In genomic region chr2L:11100516-11101061, dm6 we compare ENCODE assay signal across 1 fruit fly cellular context.
TF ChIP-seq lines count a peak whose summit lies in the region.

Ge-1 (minus strand) TSS chr2L:11100888.

TF ChIP-seq in whole organism, embryonic, 481 proteins besides CTCF, POLR2A, EP300 and RAD21 (continued from another document and continues in another):
- TF ChIP-seq Opbp (GFP tag; IDR thresholded peaks at IDR 0.05; lab: Robert Waterston, UW; ENCODE audit: partially characterized antibody) = peak; percentile 53; the same call in 2 of the 3 replicates
- TF ChIP-seq Doc3 (GFP tag; IDR thresholded peaks at IDR 0.05; lab: Robert Waterston, UW; ENCODE audit: partially characterized antibody) = 0 out of 3 replicates have a peak, but pooled peaks have one; percentile 27
- no peak for TF ChIP-seq Hey (tag; optimal IDR thresholded peaks at IDR 0.05; lab: Kevin White, UChicago)
- TF ChIP-seq CG4707 (GFP tag; optimal IDR thresholded peaks at IDR 0.05; lab: Kevin White, UChicago) = no peak
- no peak for TF ChIP-seq seq (GFP tag; IDR thresholded peaks at IDR 0.05; lab: Robert Waterston, UW)
- TF ChIP-seq Gsc (GFP tag; IDR thresholded peaks at IDR 0.05; lab: Robert Waterston, UW) = no peak
- peak; percentile 30 for TF ChIP-seq CG4617 (GFP tag; optimal IDR thresholded peaks at IDR 0.05; lab: Kevin White, UChicago; ENCODE audit: borderline replicate concordance)
- TF ChIP-seq gfzf (GFP tag; optimal IDR thresholded peaks at IDR 0.05; lab: Kevin White, UChicago) = peak; percentile 2
- no peak for TF ChIP-seq mirr (GFP tag; optimal IDR thresholded peaks at IDR 0.05; lab: Kevin White, UChicago)
- no peak for TF ChIP-seq Bteb2 (GFP tag; optimal IDR thresholded peaks at IDR 0.05; lab: Kevin White, UChicago)
- no peak for TF ChIP-seq CG12155 (GFP tag; optimal IDR thresholded peaks at IDR 0.05; lab: Kevin White, UChicago)
- TF ChIP-seq CG12299 (tag; optimal IDR thresholded peaks at IDR 0.05; lab: Kevin White, UChicago) = no peak
- TF ChIP-seq Usf (GFP tag; optimal IDR thresholded peaks at IDR 0.05; lab: Kevin White, UChicago) = no peak
- peak; percentile 76 for TF ChIP-seq Med (GFP tag; lab: Kevin White, UChicago)
- no peak for TF ChIP-seq CoRest (tag; optimal IDR thresholded peaks at IDR 0.05; lab: Kevin White, UChicago)
- TF ChIP-seq emc (GFP tag; optimal IDR thresholded peaks at IDR 0.05; lab: Kevin White, UChicago) = no peak
- TF ChIP-seq so (GFP tag; IDR thresholded peaks at IDR 0.05; lab: Robert Waterston, UW) = no peak
- TF ChIP-seq CG14860 (GFP tag; IDR thresholded peaks at IDR 0.05; lab: Robert Waterston, UW; ENCODE audit: partially characterized antibody) = no peak
- TF ChIP-seq Kr (GFP tag; optimal IDR thresholded peaks at IDR 0.05; lab: Kevin White, UChicago) = no peak
- TF ChIP-seq dysf (GFP tag; IDR thresholded peaks at IDR 0.05; lab: Robert Waterston, UW) = no peak
- TF ChIP-seq CG3281 (GFP tag; optimal IDR thresholded peaks at IDR 0.05; lab: Kevin White, UChicago) = no peak
- TF ChIP-seq NK7.1 (GFP tag; optimal IDR thresholded peaks at IDR 0.05; lab: Kevin White, UChicago) = no peak
- peak; percentile 74 for TF ChIP-seq E2f2 (GFP tag; IDR thresholded peaks at IDR 0.05; lab: Robert Waterston, UW)
- peak; percentile 25 for TF ChIP-seq CG17829 (tag; optimal IDR thresholded peaks at IDR 0.05; lab: Kevin White, UChicago)
- no peak for TF ChIP-seq bcd (GFP tag; optimal IDR thresholded peaks at IDR 0.05; lab: Kevin White, UChicago)
- no peak for TF ChIP-seq CG5245 (GFP tag; optimal IDR thresholded peaks at IDR 0.05; lab: Kevin White, UChicago)
- TF ChIP-seq zf30C (GFP tag; optimal IDR thresholded peaks at IDR 0.05; lab: Kevin White, UChicago) = no peak
- 0 out of 3 replicates have a peak, but pooled peaks have one; percentile 31 for TF ChIP-seq knrl (GFP tag; IDR thresholded peaks at IDR 0.05; lab: Robert Waterston, UW; ENCODE audit: partially characterized antibody)
- no peak for TF ChIP-seq lbe (GFP tag; optimal IDR thresholded peaks at IDR 0.05; lab: Kevin White, UChicago)
- no peak for TF ChIP-seq Antp (GFP tag; optimal IDR thresholded peaks at IDR 0.05; lab: Kevin White, UChicago)
- TF ChIP-seq CG4282 (GFP tag; optimal IDR thresholded peaks at IDR 0.05; lab: Kevin White, UChicago) = no peak
- TF ChIP-seq CG8281 (tag; optimal IDR thresholded peaks at IDR 0.05; lab: Kevin White, UChicago) = no peak
- TF ChIP-seq kah (GFP tag; optimal IDR thresholded peaks at IDR 0.05; lab: Kevin White, UChicago) = no peak
- TF ChIP-seq dpn (GFP tag; optimal IDR thresholded peaks at IDR 0.05; lab: Kevin White, UChicago) = no peak
- TF ChIP-seq CHES-1-like (GFP tag; optimal IDR thresholded peaks at IDR 0.05; lab: Kevin White, UChicago) = peak; percentile 29
- no peak for TF ChIP-seq B-H2 (GFP tag; optimal IDR thresholded peaks at IDR 0.05; lab: Kevin White, UChicago)
- TF ChIP-seq fd96Cb (tag; optimal IDR thresholded peaks at IDR 0.05; lab: Kevin White, UChicago) = no peak
- peak; percentile 30 for TF ChIP-seq pfk (GFP tag; optimal IDR thresholded peaks at IDR 0.05; lab: Kevin White, UChicago)
- TF ChIP-seq Aef1 (GFP tag; IDR thresholded peaks at IDR 0.05; lab: Robert Waterston, UW) = no peak
- no peak for TF ChIP-seq HLH3B (GFP tag; IDR thresholded peaks at IDR 0.05; lab: Robert Waterston, UW)
- no peak for TF ChIP-seq CG6683 (GFP tag; optimal IDR thresholded peaks at IDR 0.05; lab: Kevin White, UChicago)
- peak; percentile 38 for TF ChIP-seq HmgZ (tag; optimal IDR thresholded peaks at IDR 0.05; lab: Kevin White, UChicago)
- TF ChIP-seq tup (GFP tag; optimal IDR thresholded peaks at IDR 0.05; lab: Kevin White, UChicago) = no peak
- 0 out of 2 replicates have a peak, but pooled peaks have one; percentile 20 for TF ChIP-seq inv (GFP tag; IDR thresholded peaks at IDR 0.05; lab: Robert Waterston, UW; ENCODE audit: partially characterized antibody)
- no peak for TF ChIP-seq cwo (GFP tag; optimal IDR thresholded peaks at IDR 0.05; lab: Kevin White, UChicago)
- TF ChIP-seq Dbx (GFP tag; IDR thresholded peaks at IDR 0.05; lab: Robert Waterston, UW) = peak; percentile 59; the same call in 1 of the 3 replicates
- no peak for TF ChIP-seq CG6765 (GFP tag; optimal IDR thresholded peaks at IDR 0.05; lab: Kevin White, UChicago)
- no peak for TF ChIP-seq sug (tag; optimal IDR thresholded peaks at IDR 0.05; lab: Kevin White, UChicago)
- TF ChIP-seq da (GFP tag; optimal IDR thresholded peaks at IDR 0.05; lab: Kevin White, UChicago) = no peak
- no peak for TF ChIP-seq CG9437 (GFP tag; optimal IDR thresholded peaks at IDR 0.05; lab: Kevin White, UChicago)
- TF ChIP-seq bowl (GFP tag; IDR thresholded peaks at IDR 0.05; lab: Robert Waterston, UW) = no peak
- TF ChIP-seq disco-r (GFP tag; optimal IDR thresholded peaks at IDR 0.05; lab: Kevin White, UChicago) = no peak
- no peak for TF ChIP-seq D19B (GFP tag; optimal IDR thresholded peaks at IDR 0.05; lab: Kevin White, UChicago)
- TF ChIP-seq Hmx (GFP tag; optimal IDR thresholded peaks at IDR 0.05; lab: Kevin White, UChicago) = no peak
- TF ChIP-seq dati (GFP tag; IDR thresholded peaks at IDR 0.05; lab: Robert Waterston, UW) = no peak
- TF ChIP-seq CG34224 (GFP tag; IDR thresholded peaks at IDR 0.05; lab: Robert Waterston, UW; ENCODE audit: partially characterized antibody) = peak; percentile 36
- no peak for TF ChIP-seq CG15011 (GFP tag; optimal IDR thresholded peaks at IDR 0.05; lab: Kevin White, UChicago)
- peak; percentile 60 for TF ChIP-seq Scr (GFP tag; IDR thresholded peaks at IDR 0.05; lab: Robert Waterston, UW; ENCODE audit: partially characterized antibody)
- no peak for TF ChIP-seq CG3407 (GFP tag; optimal IDR thresholded peaks at IDR 0.05; lab: Kevin White, UChicago)
- no peak for TF ChIP-seq Jarid2 (GFP tag; optimal IDR thresholded peaks at IDR 0.05; lab: Kevin White, UChicago)
- no peak for TF ChIP-seq Taf1 (GFP tag; IDR thresholded peaks at IDR 0.05; lab: Robert Waterston, UW)
- TF ChIP-seq Mes4 (GFP tag; optimal IDR thresholded peaks at IDR 0.05; lab: Kevin White, UChicago) = no peak
- TF ChIP-seq Rfx (GFP tag; IDR thresholded peaks at IDR 0.05; lab: Robert Waterston, UW) = peak; percentile 49; the same call in 1 of the 2 replicates
- TF ChIP-seq CG8089 (GFP tag; optimal IDR thresholded peaks at IDR 0.05; lab: Kevin White, UChicago) = no peak
- no peak for TF ChIP-seq CG6654 (GFP tag; optimal IDR thresholded peaks at IDR 0.05; lab: Kevin White, UChicago)
- no peak for TF ChIP-seq Max (GFP tag; optimal IDR thresholded peaks at IDR 0.05; lab: Kevin White, UChicago)
- TF ChIP-seq ci (GFP tag; IDR thresholded peaks at IDR 0.05; lab: Robert Waterston, UW) = no peak
- TF ChIP-seq CG17912 (GFP tag; optimal IDR thresholded peaks at IDR 0.05; lab: Kevin White, UChicago) = no peak
- no peak for TF ChIP-seq Spps (tag; optimal IDR thresholded peaks at IDR 0.05; lab: Kevin White, UChicago)
- TF ChIP-seq CG5953 (GFP tag; IDR thresholded peaks at IDR 0.05; lab: Robert Waterston, UW) = no peak
- TF ChIP-seq slp2 (GFP tag; optimal IDR thresholded peaks at IDR 0.05; lab: Kevin White, UChicago) = no peak
- no peak for TF ChIP-seq unpg (GFP tag; optimal IDR thresholded peaks at IDR 0.05; lab: Kevin White, UChicago)
- no peak for TF ChIP-seq az2 (GFP tag; optimal IDR thresholded peaks at IDR 0.05; lab: Kevin White, UChicago)
- TF ChIP-seq gsb (GFP tag; IDR thresholded peaks at IDR 0.05; lab: Robert Waterston, UW) = no peak
- TF ChIP-seq CG11560 (tag; IDR thresholded peaks at IDR 0.05; lab: Robert Waterston, UW) = no peak
- no peak for TF ChIP-seq CG6854 (GFP tag; optimal IDR thresholded peaks at IDR 0.05; lab: Kevin White, UChicago)
- TF ChIP-seq CG18011 (GFP tag; optimal IDR thresholded peaks at IDR 0.05; lab: Kevin White, UChicago) = no peak
- TF ChIP-seq Hr78 (GFP tag; optimal IDR thresholded peaks at IDR 0.05; lab: Kevin White, UChicago) = no peak
- no peak for TF ChIP-seq p53 (GFP tag; optimal IDR thresholded peaks at IDR 0.05; lab: Kevin White, UChicago)
- TF ChIP-seq nerfin-2 (GFP tag; IDR thresholded peaks at IDR 0.05; lab: Robert Waterston, UW; ENCODE audit: partially characterized antibody) = peak; percentile 40; the same call in 1 of the 2 replicates
- TF ChIP-seq vfl (GFP tag; optimal IDR thresholded peaks at IDR 0.05; lab: Kevin White, UChicago) = no peak
- TF ChIP-seq Adf1 (GFP tag; IDR thresholded peaks at IDR 0.05; lab: Robert Waterston, UW) = peak; percentile 15; the same call in 1 of the 2 replicates
- peak; percentile 48; the same call in 1 of the 3 replicates for TF ChIP-seq CG6791 (GFP tag; IDR thresholded peaks at IDR 0.05; lab: Robert Waterston, UW; ENCODE audit: partially characterized antibody)
- TF ChIP-seq Hmr (GFP tag; optimal IDR thresholded peaks at IDR 0.05; lab: Kevin White, UChicago) = no peak
- TF ChIP-seq Atf3 (GFP tag; optimal IDR thresholded peaks at IDR 0.05; lab: Kevin White, UChicago) = no peak
- TF ChIP-seq CG1792 (GFP tag; optimal IDR thresholded peaks at IDR 0.05; lab: Kevin White, UChicago) = no peak
- TF ChIP-seq sr (GFP tag; IDR thresholded peaks at IDR 0.05; lab: Robert Waterston, UW) = no peak
- no peak for TF ChIP-seq CG3065 (GFP tag; optimal IDR thresholded peaks at IDR 0.05; lab: Kevin White, UChicago)
- no peak for TF ChIP-seq nmo (GFP tag; optimal IDR thresholded peaks at IDR 0.05; lab: Kevin White, UChicago)
- TF ChIP-seq hkb (optimal IDR thresholded peaks at IDR 0.05; lab: Kevin White, UChicago) = no peak
- no peak for TF ChIP-seq hkb (GFP tag; IDR thresholded peaks at IDR 0.05; lab: Robert Waterston, UW)
- no peak for TF ChIP-seq hth (optimal IDR thresholded peaks at IDR 0.05; lab: Kevin White, UChicago)
- TF ChIP-seq pan (optimal IDR thresholded peaks at IDR 0.05; lab: Kevin White, UChicago) = no peak
- TF ChIP-seq pan (GFP tag; optimal IDR thresholded peaks at IDR 0.05 in 1 of 2, IDR thresholded peaks at IDR 0.05 in 1 of 2) = no peak
- TF ChIP-seq Atf6 (GFP tag; IDR thresholded peaks at IDR 0.05; lab: Robert Waterston, UW) = 0 out of 2 replicates have a peak, but pooled peaks have one; percentile 9
- TF ChIP-seq CG9609 (GFP tag; optimal IDR thresholded peaks at IDR 0.05; lab: Kevin White, UChicago) = no peak
- no peak for TF ChIP-seq h (optimal IDR thresholded peaks at IDR 0.05; lab: Kevin White, UChicago)
- no peak for TF ChIP-seq CG4328 (GFP tag; optimal IDR thresholded peaks at IDR 0.05; lab: Kevin White, UChicago)
- no peak for TF ChIP-seq CG1024 (GFP tag; IDR thresholded peaks at IDR 0.05; lab: Robert Waterston, UW)
- no peak for TF ChIP-seq Sry-β (GFP tag; optimal IDR thresholded peaks at IDR 0.05; lab: Kevin White, UChicago)
- TF ChIP-seq Dll (GFP tag; IDR thresholded peaks at IDR 0.05; lab: Robert Waterston, UW; ENCODE audit: partially characterized antibody) = peak; percentile 54; the same call in 2 of the 4 replicates
- no peak for TF ChIP-seq CG15479 (GFP tag; optimal IDR thresholded peaks at IDR 0.05; lab: Kevin White, UChicago)
- no peak for TF ChIP-seq her (GFP tag; optimal IDR thresholded peaks at IDR 0.05; lab: Kevin White, UChicago)
- peak; percentile 43; the same call in 1 of the 3 replicates for TF ChIP-seq vnd (GFP tag; IDR thresholded peaks at IDR 0.05; lab: Robert Waterston, UW; ENCODE audit: partially characterized antibody)
- TF ChIP-seq CG11093 (GFP tag; IDR thresholded peaks at IDR 0.05; lab: Robert Waterston, UW) = no peak
- no peak for TF ChIP-seq CG1233 (GFP tag; optimal IDR thresholded peaks at IDR 0.05; lab: Kevin White, UChicago)
- TF ChIP-seq odd (GFP tag; optimal IDR thresholded peaks at IDR 0.05; lab: Kevin White, UChicago) = no peak
- no peak for TF ChIP-seq cad (GFP tag; optimal IDR thresholded peaks at IDR 0.05; lab: Kevin White, UChicago)
- TF ChIP-seq kni (GFP tag; optimal IDR thresholded peaks at IDR 0.05; lab: Kevin White, UChicago) = no peak
- no peak for TF ChIP-seq CG10366 (GFP tag; IDR thresholded peaks at IDR 0.05; lab: Robert Waterston, UW)
- no peak for TF ChIP-seq CG13296 (GFP tag; optimal IDR thresholded peaks at IDR 0.05; lab: Kevin White, UChicago)
- no peak for TF ChIP-seq vvl (GFP tag; IDR thresholded peaks at IDR 0.05; lab: Robert Waterston, UW)
- TF ChIP-seq CG10209 (GFP tag; optimal IDR thresholded peaks at IDR 0.05; lab: Kevin White, UChicago) = no peak
- no peak for TF ChIP-seq CG10462 (GFP tag; optimal IDR thresholded peaks at IDR 0.05; lab: Kevin White, UChicago)
- TF ChIP-seq CG7928 (GFP tag; optimal IDR thresholded peaks at IDR 0.05; lab: Kevin White, UChicago) = peak; percentile 95
- TF ChIP-seq CG17568 (GFP tag; optimal IDR thresholded peaks at IDR 0.05; lab: Kevin White, UChicago) = no peak
- peak; percentile 18 for TF ChIP-seq CG12659 (GFP tag; optimal IDR thresholded peaks at IDR 0.05; lab: Kevin White, UChicago)
- TF ChIP-seq CG8924 (tag; optimal IDR thresholded peaks at IDR 0.05; lab: Kevin White, UChicago) = no peak
- TF ChIP-seq Xrp1 (GFP tag; IDR thresholded peaks at IDR 0.05; lab: Robert Waterston, UW) = peak; percentile 38; the same call in 1 of the 2 replicates
- TF ChIP-seq prd (optimal IDR thresholded peaks at IDR 0.05; lab: Kevin White, UChicago) = no peak
- TF ChIP-seq prd (GFP tag; IDR thresholded peaks at IDR 0.05; lab: Robert Waterston, UW) = peak; percentile 24; the same call in 1 of the 3 replicates
- no peak for TF ChIP-seq Oli (tag; optimal IDR thresholded peaks at IDR 0.05; lab: Kevin White, UChicago)
- no peak for TF ChIP-seq CG32767 (GFP tag; IDR thresholded peaks at IDR 0.05; lab: Robert Waterston, UW)
- no peak for TF ChIP-seq CG1647 (GFP tag; optimal IDR thresholded peaks at IDR 0.05; lab: Kevin White, UChicago)
- peak; percentile 2 for TF ChIP-seq CG18764 (GFP tag; optimal IDR thresholded peaks at IDR 0.05; lab: Kevin White, UChicago)
- peak; percentile 72 for TF ChIP-seq Ets65A (GFP tag; lab: Kevin White, UChicago)
- TF ChIP-seq Asciz (GFP tag; optimal IDR thresholded peaks at IDR 0.05; lab: Kevin White, UChicago) = no peak
- no peak for TF ChIP-seq CG8290 (GFP tag; optimal IDR thresholded peaks at IDR 0.05; lab: Kevin White, UChicago)
- no peak for TF ChIP-seq CG8290 (tag; optimal IDR thresholded peaks at IDR 0.05; lab: Kevin White, UChicago)
- no peak for TF ChIP-seq tx (GFP tag; optimal IDR thresholded peaks at IDR 0.05; lab: Kevin White, UChicago)
- peak; percentile 26; the same call in 1 of the 3 replicates for TF ChIP-seq row (GFP tag; IDR thresholded peaks at IDR 0.05; lab: Robert Waterston, UW)
- TF ChIP-seq trem (tag; optimal IDR thresholded peaks at IDR 0.05; lab: Kevin White, UChicago) = peak; percentile 47
- no peak for TF ChIP-seq sob (GFP tag; IDR thresholded peaks at IDR 0.05; lab: Robert Waterston, UW)
- TF ChIP-seq pb (GFP tag; optimal IDR thresholded peaks at IDR 0.05; lab: Kevin White, UChicago) = no peak
- no peak for TF ChIP-seq Hsf (GFP tag; optimal IDR thresholded peaks at IDR 0.05; lab: Kevin White, UChicago)
